Fruit fly (Drosophila melanogaster): Measurements from ENCODE around the gene CG32026.

The CG32026 gene

dm6 chr3L:8821708-8822660 is 14.3 kb upstream of the CG32026 start:
- TF ChIP-seq Mnt (GFP tag; optimal IDR thresholded peaks at IDR 0.05) (no peak), CG14711 (tag; optimal IDR thresholded peaks at IDR 0.05) (no peak), pad (GFP tag; optimal IDR thresholded peaks at IDR 0.05) (no peak), CG11617 (GFP tag; optimal IDR thresholded peaks at IDR 0.05) (no peak), cnc (optimal IDR thresholded peaks at IDR 0.05) (no peak), CG5204 (GFP tag; optimal IDR thresholded peaks at IDR 0.05) (no peak), bab1 (GFP tag; optimal IDR thresholded peaks at IDR 0.05) (no peak), kay (GFP tag; ENCODE audit: borderline replicate concordance) (no peak), Crg-1 (GFP tag; optimal IDR thresholded peaks at IDR 0.05) (no peak), Hr96 (GFP tag; optimal IDR thresholded peaks at IDR 0.05) (no peak), tj (GFP tag; optimal IDR thresholded peaks at IDR 0.05) (no peak), CG12768 (GFP tag; optimal IDR thresholded peaks at IDR 0.05) (no peak), CG1620 (GFP tag; optimal IDR thresholded peaks at IDR 0.05) (no peak), toe (GFP tag; optimal IDR thresholded peaks at IDR 0.05) (no peak), cic (GFP tag; optimal IDR thresholded peaks at IDR 0.05) (no peak), ovo (GFP tag; optimal IDR thresholded peaks at IDR 0.05) (no peak)

dm6 chr3L:8822881-8823435 is 13.3 kb upstream of the CG32026 start:
- no peak for TF ChIP-seq CG12768 (GFP tag; optimal IDR thresholded peaks at IDR 0.05)
- TF ChIP-seq cic (GFP tag; optimal IDR thresholded peaks at IDR 0.05): no peak
- TF ChIP-seq toe (GFP tag; optimal IDR thresholded peaks at IDR 0.05): no peak
- no peak for TF ChIP-seq Clk (GFP tag; optimal IDR thresholded peaks at IDR 0.05)
- TF ChIP-seq CG7101 (tag; optimal IDR thresholded peaks at IDR 0.05): no peak
- TF ChIP-seq CG7045 (GFP tag; optimal IDR thresholded peaks at IDR 0.05): no peak
- TF ChIP-seq bab1 (GFP tag; optimal IDR thresholded peaks at IDR 0.05): no peak
- TF ChIP-seq ovo (GFP tag; optimal IDR thresholded peaks at IDR 0.05): no peak
- TF ChIP-seq CG14711 (tag; optimal IDR thresholded peaks at IDR 0.05): no peak
- no peak for TF ChIP-seq tj (GFP tag; optimal IDR thresholded peaks at IDR 0.05)
- TF ChIP-seq pad (GFP tag; optimal IDR thresholded peaks at IDR 0.05): no peak
- no peak for TF ChIP-seq CG5204 (GFP tag; optimal IDR thresholded peaks at IDR 0.05)
- TF ChIP-seq CG1620 (GFP tag; optimal IDR thresholded peaks at IDR 0.05): no peak
- no peak for TF ChIP-seq CG33017 (tag; optimal IDR thresholded peaks at IDR 0.05)
- no peak for TF ChIP-seq CG11617 (GFP tag; optimal IDR thresholded peaks at IDR 0.05)
- TF ChIP-seq Mnt (GFP tag; optimal IDR thresholded peaks at IDR 0.05): no peak
- no peak for TF ChIP-seq Crg-1 (GFP tag; optimal IDR thresholded peaks at IDR 0.05)
- no peak for TF ChIP-seq kay (GFP tag; ENCODE audit: borderline replicate concordance)

- no peak for TF ChIP-seq CG11617 (GFP tag; optimal IDR thresholded peaks at IDR 0.05)
- peak; percentile 28 for TF ChIP-seq CG7045 (GFP tag; optimal IDR thresholded peaks at IDR 0.05)
These were observed 12.4 kb upstream of the CG32026 start for dm6 chr3L:8823730-8824374.

- no peak for TF ChIP-seq CG33017 (tag; optimal IDR thresholded peaks at IDR 0.05)
- no peak for TF ChIP-seq Crg-1 (GFP tag; optimal IDR thresholded peaks at IDR 0.05)
- no peak for TF ChIP-seq kay (GFP tag; ENCODE audit: borderline replicate concordance)
These were observed 11.7 kb upstream of the CG32026 start for dm6 chr3L:8824403-8825029.

- no peak for TF ChIP-seq CG14711 (tag; optimal IDR thresholded peaks at IDR 0.05)
- TF ChIP-seq Hr96 (GFP tag; optimal IDR thresholded peaks at IDR 0.05): no peak
- TF ChIP-seq Mnt (GFP tag; optimal IDR thresholded peaks at IDR 0.05): no peak
- TF ChIP-seq CG33017 (tag; optimal IDR thresholded peaks at IDR 0.05): no peak
- no peak for TF ChIP-seq CG12768 (GFP tag; optimal IDR thresholded peaks at IDR 0.05)
- no peak for TF ChIP-seq pad (GFP tag; optimal IDR thresholded peaks at IDR 0.05)
- no peak for TF ChIP-seq CG5204 (GFP tag; optimal IDR thresholded peaks at IDR 0.05)
- TF ChIP-seq CG7101 (tag; optimal IDR thresholded peaks at IDR 0.05): no peak
- TF ChIP-seq CG11617 (GFP tag; optimal IDR thresholded peaks at IDR 0.05): no peak
These were observed 11.2 kb upstream of the CG32026 start for dm6 chr3L:8825030-8825407.

dm6 chr3L:8825560-8825959 is 10.7 kb upstream of the CG32026 start:
- TF ChIP-seq cic (GFP tag; optimal IDR thresholded peaks at IDR 0.05): no peak
- TF ChIP-seq CG12768 (GFP tag; optimal IDR thresholded peaks at IDR 0.05): no peak
- TF ChIP-seq tj (GFP tag; optimal IDR thresholded peaks at IDR 0.05): no peak
- no peak for TF ChIP-seq Clk (GFP tag; optimal IDR thresholded peaks at IDR 0.05)
- TF ChIP-seq CG14711 (tag; optimal IDR thresholded peaks at IDR 0.05): no peak
- TF ChIP-seq CG11617 (GFP tag; optimal IDR thresholded peaks at IDR 0.05): no peak
- no peak for TF ChIP-seq CG7101 (tag; optimal IDR thresholded peaks at IDR 0.05)
- no peak for TF ChIP-seq CG1620 (GFP tag; optimal IDR thresholded peaks at IDR 0.05)
